Fruit fly (Drosophila melanogaster): ENCODE results near the gene Cp15.

DNA sequence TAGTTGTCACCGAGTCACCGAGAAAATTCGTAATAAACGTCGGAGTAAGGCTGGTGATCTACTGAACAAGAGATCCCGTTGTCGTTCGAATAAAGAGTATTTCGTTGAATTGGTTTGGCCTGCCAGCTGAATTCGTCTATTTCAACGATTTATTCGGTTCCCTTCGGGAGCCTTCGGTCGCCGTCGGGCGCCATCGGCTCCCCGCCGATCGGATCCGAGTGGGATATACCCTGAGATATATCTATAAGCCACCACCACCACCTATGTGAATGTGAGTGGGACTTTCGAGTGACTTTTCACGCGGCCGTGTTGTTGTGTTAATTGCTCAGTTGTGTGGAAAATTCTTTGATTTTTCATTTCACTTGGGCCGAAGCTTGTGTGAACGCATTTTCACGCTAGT, 16.9 kb downstream of the Cp15 start, which contains the start of gene Prm:
- no peak for TF ChIP-seq ovo (GFP tag; optimal IDR thresholded peaks at IDR 0.05)
- no peak for TF ChIP-seq CG7045 (GFP tag; optimal IDR thresholded peaks at IDR 0.05)
- no peak for TF ChIP-seq CG33017 (tag; optimal IDR thresholded peaks at IDR 0.05)
- TF ChIP-seq toe (GFP tag; optimal IDR thresholded peaks at IDR 0.05) = no peak
- peak; percentile 22 for TF ChIP-seq kay (GFP tag; ENCODE audit: borderline replicate concordance)
- no peak for TF ChIP-seq Mnt (GFP tag; optimal IDR thresholded peaks at IDR 0.05)
